Worm (Caenorhabditis elegans): Measurements from ENCODE around the gene C03B1.7.

ce11 chrX:6364196-6364595, 22.6 kb downstream of the C03B1.7 start, which contains the start of gene C03B1.4:
- no peak for TF ChIP-seq him-1 (tag; optimal IDR thresholded peaks at IDR 0.05)
- TF ChIP-seq dao-5 (tag; optimal IDR thresholded peaks at IDR 0.05) = no peak

Data from whole organism, L4/young adult.